Worm (Caenorhabditis elegans): Measurements from ENCODE around the gene T19H5.6.

DNA sequence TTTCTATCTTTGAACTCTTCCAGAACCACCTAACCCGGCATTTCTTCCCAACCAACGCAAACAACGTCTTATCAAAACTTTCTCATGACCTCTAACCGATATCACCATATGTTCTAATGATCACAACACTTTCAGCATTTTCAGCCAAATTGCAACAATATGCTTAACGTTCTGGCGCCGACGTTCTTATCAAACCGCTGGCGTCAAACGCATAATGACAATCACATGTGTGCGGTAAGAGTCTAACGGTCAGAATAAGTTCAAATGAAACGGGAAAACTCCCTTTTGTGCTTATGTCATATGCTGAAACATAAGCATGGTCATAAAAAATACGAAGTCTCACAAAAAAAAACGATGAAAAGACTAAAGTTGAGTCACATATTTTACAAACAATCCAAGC lies 30.9 kb upstream of the T19H5.6 start:
- no peak for TF ChIP-seq ama-1 (optimal IDR thresholded peaks at IDR 0.05)
- no peak for TF ChIP-seq ceh-13 (GFP tag; optimal IDR thresholded peaks at IDR 0.05)
- no peak for TF ChIP-seq B0310.2 (tag; optimal IDR thresholded peaks at IDR 0.05)
- TF ChIP-seq hmg-4 (GFP tag; optimal IDR thresholded peaks at IDR 0.05), result no peak

Data from whole organism, early embryonic.